Fruit fly (Drosophila melanogaster) whole organism, embryonic: Measurements from ENCODE around the gene CG13008.

Experiments used
- ATbp ChIP-seq: fragments of 200-800 bp; sonication (Bioruptor generic); optimal IDR thresholded peaks from 2 replicates; lab custom pipeline; 2017; ENCODE audit warnings: missing biosample characterization, mild to moderate bottlenecking, missing genetic modification characterization, missing genetic modification reagents
- Abd-B ChIP-seq: fragments of 200-800 bp; sonication (Bioruptor generic); optimal IDR thresholded peaks from 2 replicates; lab custom pipeline; 2018; ENCODE audit warnings: missing biosample characterization, mild to moderate bottlenecking, missing genetic modification characterization, moderate library complexity
- Aef1 ChIP-seq: fragments of 200-800 bp; sonication (Bioruptor generic); IDR thresholded peaks from 3 replicates; pipeline ENCODE4 v1.3.6; 2022; ENCODE audit warnings: missing biosample characterization, missing genetic modification characterization
- Antp ChIP-seq: fragments of 200-800 bp; sonication (Bioruptor generic); optimal IDR thresholded peaks from 3 replicates; lab custom pipeline; 2016; ENCODE audit warnings: missing biosample characterization, missing genetic modification characterization
- Atf6 ChIP-seq: fragments of 200-800 bp; sonication (Bioruptor generic); IDR thresholded peaks from 2 replicates; pipeline ENCODE4 v1.3.6; 2022; ENCODE audit warnings: missing biosample characterization, missing genetic modification characterization
- Bteb2 ChIP-seq: fragments of 200-800 bp; sonication (Bioruptor generic); optimal IDR thresholded peaks from 2 replicates; lab custom pipeline; 2016; ENCODE audit warnings: missing biosample characterization, missing genetic modification characterization
- CG10366 ChIP-seq: fragments of 200-800 bp; sonication (Bioruptor generic); IDR thresholded peaks from 2 replicates; pipeline ENCODE4 v1.3.6; 2022; ENCODE audit warnings: missing biosample characterization, missing genetic modification characterization
- CG10654 ChIP-seq: fragments of 200-800 bp; sonication (Bioruptor generic); optimal IDR thresholded peaks from 2 replicates; lab custom pipeline; 2016; ENCODE audit warnings: missing biosample characterization, missing genetic modification characterization
- CG14050 ChIP-seq: fragments of 200-800 bp; sonication (Bioruptor generic); IDR thresholded peaks from 3 replicates; pipeline ENCODE4 v1.3.6; 2022; ENCODE audit warnings: missing biosample characterization, missing genetic modification characterization
- CG14441 ChIP-seq: fragments of 200-800 bp; sonication (Bioruptor generic); IDR thresholded peaks from 2 replicates; pipeline ENCODE4 v1.3.6; 2022; ENCODE audit warnings: missing biosample characterization, missing genetic modification characterization
- CG14667 ChIP-seq: fragments of 200-800 bp; sonication (Bioruptor generic); IDR thresholded peaks from 2 replicates; pipeline ENCODE4 v1.3.6; 2022; ENCODE audit warnings: missing biosample characterization, missing genetic modification characterization
- CG15601 ChIP-seq: fragments of 200-800 bp; sonication (Bioruptor generic); optimal IDR thresholded peaks from 3 replicates; lab custom pipeline; 2019; ENCODE audit warnings: missing biosample characterization, mild to moderate bottlenecking, missing genetic modification characterization, moderate library complexity
- CG16779 ChIP-seq: fragments of 200-800 bp; sonication (Bioruptor generic); IDR thresholded peaks from 2 replicates; pipeline ENCODE4 v1.3.6; 2022; ENCODE audit warnings: missing biosample characterization, missing genetic modification characterization
- CG18599 ChIP-seq: fragments of 200-800 bp; sonication (Bioruptor generic); optimal IDR thresholded peaks from 3 replicates; lab custom pipeline; 2017; ENCODE audit warnings: missing biosample characterization, missing genetic modification characterization, mild to moderate bottlenecking, moderate library complexity, missing genetic modification reagents
- CG2116 ChIP-seq: fragments of 200-800 bp; sonication (Bioruptor generic); optimal IDR thresholded peaks from 3 replicates; lab custom pipeline; 2018; ENCODE audit warnings: missing biosample characterization, mild to moderate bottlenecking, missing genetic modification characterization
- CG2678 ChIP-seq: fragments of 200-800 bp; sonication (Bioruptor generic); optimal IDR thresholded peaks from 3 replicates; lab custom pipeline; 2019; ENCODE audit warnings: missing biosample characterization, mild to moderate bottlenecking, missing genetic modification characterization, moderate library complexity
- CG31388 ChIP-seq: fragments of 200-800 bp; sonication (Bioruptor generic); optimal IDR thresholded peaks from 2 replicates; lab custom pipeline; 2016; ENCODE audit warnings: missing biosample characterization, missing genetic modification characterization
- CG8290 ChIP-seq, 3 experiments: fragments of 200-800 bp; sonication (Bioruptor generic); optimal IDR thresholded peaks; 2 replicates each; lab custom pipeline; 2016 to 2019; ENCODE audit warnings: missing biosample characterization in 3 of 3, missing genetic modification characterization in 3 of 3, mild to moderate bottlenecking in 2 of 3, moderate library complexity in 1 of 3
- CG8388 ChIP-seq: fragments of 200-800 bp; sonication (Bioruptor generic); optimal IDR thresholded peaks from 2 replicates; lab custom pipeline; 2019; ENCODE audit warnings: missing biosample characterization, mild to moderate bottlenecking, missing genetic modification characterization, moderate library complexity
- CG9437 ChIP-seq: fragments of 200-800 bp; sonication (Bioruptor generic); optimal IDR thresholded peaks from 2 replicates; lab custom pipeline; 2018; ENCODE audit warnings: missing biosample characterization, mild to moderate bottlenecking, missing genetic modification characterization
- D ChIP-seq, 2 experiments: fragments of 200-800 bp in 1 of 2; fragments of >200 bp in 1 of 2; sonication (Bioruptor generic) in 1 of 2; optimal IDR thresholded peaks; 2 replicates in 1 of 2; 3 replicates in 1 of 2; lab custom pipeline; 2017; ENCODE audit warnings: mild to moderate bottlenecking in 1 of 2, missing biosample characterization in 1 of 2, missing genetic modification characterization in 1 of 2, missing genetic modification reagents in 1 of 2
- Dip3 ChIP-seq: fragments of 200-800 bp; sonication (Bioruptor generic); optimal IDR thresholded peaks from 3 replicates; lab custom pipeline; 2016; ENCODE audit warnings: missing biosample characterization, missing genetic modification characterization
- Doc2 ChIP-seq: fragments of 200-800 bp; sonication (Bioruptor generic); IDR thresholded peaks from 2 replicates; pipeline ENCODE4 v1.3.6; 2022; ENCODE audit warnings: missing biosample characterization, missing genetic modification characterization
- ERR ChIP-seq: fragments of 200-800 bp; sonication (Bioruptor generic); optimal IDR thresholded peaks from 2 replicates; lab custom pipeline; 2016; ENCODE audit warnings: missing biosample characterization, missing genetic modification characterization
- Eip74EF ChIP-seq, 2 experiments: fragments of 200-800 bp in 1 of 2; fragments of >200 bp in 1 of 2; sonication (Bioruptor generic) in 1 of 2; optimal IDR thresholded peaks; 2 replicates each; lab custom pipeline; 2017 to 2019; ENCODE audit warnings: missing biosample characterization in 2 of 2, missing genetic modification characterization in 2 of 2, mild to moderate bottlenecking in 1 of 2, moderate library complexity in 1 of 2
- Elba2 ChIP-seq: fragments of 200-800 bp; sonication (Bioruptor generic); optimal IDR thresholded peaks from 3 replicates; lab custom pipeline; 2016; ENCODE audit warnings: missing biosample characterization, missing genetic modification characterization
- Fer1 ChIP-seq: fragments of 200-800 bp; sonication (Bioruptor generic); optimal IDR thresholded peaks from 2 replicates; lab custom pipeline; 2017; ENCODE audit warnings: missing biosample characterization, mild to moderate bottlenecking, missing genetic modification characterization
- Hey ChIP-seq: fragments of 200-800 bp; sonication (Bioruptor generic); optimal IDR thresholded peaks from 3 replicates; lab custom pipeline; 2018; ENCODE audit warnings: missing biosample characterization, mild to moderate bottlenecking, missing genetic modification characterization
- Hr39 ChIP-seq: fragments of >200 bp; optimal IDR thresholded peaks from 2 replicates; lab custom pipeline; 2017
- MBD-R2 ChIP-seq: fragments of 200-800 bp; sonication (Bioruptor generic); IDR thresholded peaks from 2 replicates; pipeline ENCODE4 v1.3.6; 2022; ENCODE audit warnings: missing biosample characterization, missing genetic modification characterization
- Med ChIP-seq: fragments of 200-800 bp; sonication (Bioruptor generic); peaks from one replicate; lab custom pipeline; 2016; ENCODE audit warnings: missing biosample characterization, missing genetic modification characterization, mild to moderate bottlenecking, inconsistent platforms, moderate library complexity
- Mrtf ChIP-seq: fragments of 200-800 bp; sonication (Bioruptor generic); IDR thresholded peaks from 3 replicates; pipeline ENCODE4 v1.3.6; 2022; ENCODE audit warnings: missing biosample characterization, missing genetic modification characterization
- Oaz ChIP-seq: fragments of 200-800 bp; sonication (Bioruptor generic); IDR thresholded peaks from 2 replicates; pipeline ENCODE4 v1.3.6; 2022; ENCODE audit warnings: missing biosample characterization, missing genetic modification characterization
- Xrp1 ChIP-seq: fragments of 200-800 bp; sonication (Bioruptor generic); IDR thresholded peaks from 2 replicates; pipeline ENCODE4 v1.3.6; 2022; ENCODE audit warnings: missing biosample characterization, missing genetic modification characterization
- al ChIP-seq: fragments of 200-800 bp; sonication (Bioruptor generic); IDR thresholded peaks from 2 replicates; pipeline ENCODE4 v1.3.6; 2022; ENCODE audit warnings: missing biosample characterization, missing genetic modification characterization
- bcd ChIP-seq: fragments of 200-800 bp; sonication (Bioruptor generic); optimal IDR thresholded peaks from 2 replicates; lab custom pipeline; 2017; ENCODE audit warnings: missing biosample characterization, mild to moderate bottlenecking, missing genetic modification characterization
- caup ChIP-seq: fragments of 200-800 bp; sonication (Bioruptor generic); optimal IDR thresholded peaks from 3 replicates; lab custom pipeline; 2017; ENCODE audit warnings: missing biosample characterization, mild to moderate bottlenecking, missing genetic modification characterization, moderate library complexity; ENCODE audit not compliant: severe bottlenecking
- da ChIP-seq: fragments of 200-800 bp; sonication (Bioruptor generic); optimal IDR thresholded peaks from 2 replicates; lab custom pipeline; 2016; ENCODE audit warnings: missing biosample characterization, missing genetic modification characterization
- dati ChIP-seq: fragments of 200-800 bp; sonication (Bioruptor generic); IDR thresholded peaks from 2 replicates; pipeline ENCODE4 v1.3.6; 2022; ENCODE audit warnings: missing biosample characterization, missing genetic modification characterization
- gce ChIP-seq: fragments of 200-800 bp; sonication (Bioruptor generic); IDR thresholded peaks from 3 replicates; pipeline ENCODE4 v1.3.6; 2022; ENCODE audit warnings: missing biosample characterization, missing genetic modification characterization
- gfzf ChIP-seq: fragments of 200-800 bp; sonication (Bioruptor generic); optimal IDR thresholded peaks from 2 replicates; lab custom pipeline; 2016; ENCODE audit warnings: missing biosample characterization, mild to moderate bottlenecking, missing genetic modification characterization, moderate library complexity
- hth ChIP-seq: fragments of >200 bp; optimal IDR thresholded peaks from 2 replicates; lab custom pipeline; 2017; ENCODE audit warnings: inconsistent platforms
- inv ChIP-seq: fragments of 200-800 bp; sonication (Bioruptor generic); IDR thresholded peaks from 2 replicates; pipeline ENCODE4 v1.3.6; 2022; ENCODE audit warnings: missing biosample characterization, missing genetic modification characterization; ENCODE audit not compliant: partially characterized antibody
- jing ChIP-seq: fragments of 200-800 bp; sonication (Bioruptor generic); optimal IDR thresholded peaks from 2 replicates; lab custom pipeline; 2018; ENCODE audit warnings: missing biosample characterization, mild to moderate bottlenecking, missing genetic modification characterization
- lbe ChIP-seq: fragments of 200-800 bp; sonication (Bioruptor generic); optimal IDR thresholded peaks from 2 replicates; lab custom pipeline; 2016; ENCODE audit warnings: missing biosample characterization, mild to moderate bottlenecking, missing genetic modification characterization
- org-1 ChIP-seq: fragments of 200-800 bp; sonication (Bioruptor generic); optimal IDR thresholded peaks from 2 replicates; lab custom pipeline; 2017; ENCODE audit warnings: missing biosample characterization, missing genetic modification characterization
- pzg ChIP-seq: fragments of 200-800 bp; sonication (Bioruptor generic); optimal IDR thresholded peaks from 3 replicates; lab custom pipeline; 2018; ENCODE audit warnings: missing biosample characterization, mild to moderate bottlenecking, missing genetic modification characterization, moderate library complexity
- sens-2 ChIP-seq: fragments of 200-800 bp; sonication (Bioruptor generic); IDR thresholded peaks from 2 replicates; pipeline ENCODE4 v1.3.6; 2022; ENCODE audit warnings: missing biosample characterization, missing genetic modification characterization
- zen ChIP-seq: fragments of 200-800 bp; sonication (Bioruptor generic); optimal IDR thresholded peaks from 3 replicates; lab custom pipeline; 2018; ENCODE audit warnings: missing biosample characterization, mild to moderate bottlenecking, missing genetic modification characterization, moderate library complexity
- zf30C ChIP-seq: fragments of 200-800 bp; sonication (Bioruptor generic); optimal IDR thresholded peaks from 3 replicates; lab custom pipeline; 2018; ENCODE audit warnings: missing biosample characterization, mild to moderate bottlenecking, missing genetic modification characterization

CG13008 gene

dm6 chrX:16691440-16691839 is 19.7 kb upstream of the CG13008 start (continued):
- TF ChIP-seq CG14441 (peak; percentile 89), gfzf (no peak), CG8388 (GFP tag; lab: Kevin White, UChicago) (peak; percentile 90), Eip74EF (GFP tag; optimal IDR thresholded peaks at IDR 0.05; lab: Kevin White, UChicago) (peak in 1 of 2 experiments; percentile 84), CG10654 (GFP tag; lab: Kevin White, UChicago) (peak; percentile 84), ERR (peak; percentile 61), org-1 (GFP tag; lab: Kevin White, UChicago) (peak; percentile 82), Abd-B (GFP tag; lab: Kevin White, UChicago) (peak; percentile 76), CG8290 (GFP tag; optimal IDR thresholded peaks at IDR 0.05; lab: Kevin White, UChicago) (peak; percentile 65), CG8290 (tag; optimal IDR thresholded peaks at IDR 0.05; lab: Kevin White, UChicago) (peak in 1 of 2 experiments; percentile 88), CG18599 (GFP tag; lab: Kevin White, UChicago) (peak; percentile 78), Hey (peak; percentile 20), pzg (GFP tag; lab: Kevin White, UChicago) (no peak), Atf6 (peak; percentile 66; the same call in 1 of the 2 replicates), Antp (peak; percentile 91), Aef1 (GFP tag; lab: Robert Waterston, UW) (peak; percentile 80), da (peak; percentile 29), Bteb2 (GFP tag; lab: Kevin White, UChicago) (peak; percentile 67), bcd (GFP tag; lab: Kevin White, UChicago) (peak; percentile 78), al (GFP tag; lab: Robert Waterston, UW) (peak; percentile 63), Elba2 (GFP tag; lab: Kevin White, UChicago) (no peak), CG16779 (peak; percentile 67; the same call in 1 of the 2 replicates), CG2116 (GFP tag; lab: Kevin White, UChicago) (peak; percentile 42), Doc2 (GFP tag; lab: Robert Waterston, UW) (peak; percentile 12; the same call in 1 of the 2 replicates), MBD-R2 (GFP tag; lab: Robert Waterston, UW) (peak; percentile 36; the same call in 1 of the 2 replicates), Mrtf (GFP tag; lab: Robert Waterston, UW) (peak; percentile 79), caup (GFP tag; lab: Kevin White, UChicago) (peak; percentile 77), inv (GFP tag; lab: Robert Waterston, UW) (no peak), gce (GFP tag; lab: Robert Waterston, UW) (peak; percentile 92), CG9437 (peak; percentile 61), sens-2 (GFP tag; lab: Robert Waterston, UW) (peak; percentile 93), jing (GFP tag; lab: Kevin White, UChicago) (peak; percentile 89), Oaz (GFP tag; lab: Robert Waterston, UW) (peak; percentile 70), Fer1 (GFP tag; lab: Kevin White, UChicago) (peak; percentile 65), Hr39 (lab: Kevin White, UChicago) (no peak), zen (peak; percentile 74), D (optimal IDR thresholded peaks at IDR 0.05; lab: Kevin White, UChicago) (no peak), D (GFP tag; optimal IDR thresholded peaks at IDR 0.05; lab: Kevin White, UChicago) (peak; percentile 88), dati (peak; percentile 83), CG31388 (GFP tag; lab: Kevin White, UChicago) (peak; percentile 63), CG15601 (tag; lab: Kevin White, UChicago) (peak; percentile 78), lbe (GFP tag; lab: Kevin White, UChicago) (no peak), CG2678 (tag; lab: Kevin White, UChicago) (peak; percentile 84), ATbp (GFP tag; lab: Kevin White, UChicago) (peak; percentile 89), CG14667 (GFP tag; lab: Robert Waterston, UW) (peak; percentile 84), Xrp1 (peak; percentile 91), Dip3 (GFP tag; lab: Kevin White, UChicago) (peak; percentile 66), zf30C (no peak), hth (lab: Kevin White, UChicago) (no peak), Med (GFP tag; lab: Kevin White, UChicago) (peak; percentile 98), CG14050 (GFP tag; lab: Robert Waterston, UW) (peak; percentile 85), CG10366 (GFP tag; lab: Robert Waterston, UW) (peak; percentile 87)
